Worm (Caenorhabditis elegans) whole organism, L4 larva: Measurements from ENCODE around the gene C35B1.5.

Source experiments
- F10B5.3 ChIP-seq: sonication (generic microtip); optimal IDR thresholded peaks from 2 replicates; lab custom pipeline; 2016; ENCODE audit warnings: mild to moderate bottlenecking, missing genetic modification characterization, missing compliant biosample characterization
- F37D6.2 ChIP-seq: sonication (generic microtip); optimal IDR thresholded peaks from 2 replicates; lab custom pipeline; 2016; ENCODE audit warnings: mild to moderate bottlenecking, missing genetic modification characterization, missing compliant biosample characterization
- T20F7.1 ChIP-seq: fragments of 200-800 bp; sonication (Bioruptor generic); optimal IDR thresholded peaks from 2 replicates; lab custom pipeline; 2018; ENCODE audit warnings: mild to moderate bottlenecking, missing genetic modification characterization, missing compliant biosample characterization
- T26A8.4 ChIP-seq: fragments of 200-800 bp; sonication (Bioruptor generic); IDR thresholded peaks from 2 replicates; pipeline ENCODE4 v1.3.6; 2022; ENCODE audit warnings: missing genetic modification characterization, missing compliant biosample characterization
- ZK337.2 ChIP-seq: fragments of 200-800 bp; sonication (Bioruptor generic); IDR thresholded peaks from 2 replicates; pipeline ENCODE4 v1.3.6; 2022; ENCODE audit warnings: missing genetic modification reagents, missing genetic modification characterization, missing compliant biosample characterization
- aha-1 ChIP-seq: fragments of 150-350 bp; peaks from one replicate; lab custom pipeline; 2014; ENCODE audit warnings: missing biosample characterization, missing genetic modification characterization
- ama-1 ChIP-seq: fragments of 150-350 bp; optimal IDR thresholded peaks from 2 replicates; lab custom pipeline; 2014; ENCODE audit warnings: inconsistent platforms, mixed read lengths
- ceh-28 ChIP-seq: fragments of 150-350 bp; optimal IDR thresholded peaks from 2 replicates; lab custom pipeline; 2014; ENCODE audit warnings: missing biosample characterization, missing genetic modification reagents, missing genetic modification characterization
- ceh-32 ChIP-seq: sonication (generic microtip); optimal IDR thresholded peaks from 2 replicates; lab custom pipeline; 2016; ENCODE audit warnings: mild to moderate bottlenecking, missing genetic modification characterization, missing compliant biosample characterization; ENCODE audit not compliant: poor library complexity
- ceh-44 ChIP-seq: fragments of 200-800 bp; sonication (Bioruptor generic); IDR thresholded peaks from 2 replicates; pipeline ENCODE4 v1.3.6; 2022; ENCODE audit warnings: missing genetic modification reagents, missing genetic modification characterization, missing compliant biosample characterization
- ceh-62 ChIP-seq: sonication (generic microtip); optimal IDR thresholded peaks from 2 replicates; lab custom pipeline; 2017; ENCODE audit warnings: missing biosample characterization, missing genetic modification characterization
- cey-2 ChIP-seq: sonication (generic microtip); optimal IDR thresholded peaks from 3 replicates; lab custom pipeline; 2017; ENCODE audit warnings: missing genetic modification characterization, mild to moderate bottlenecking, missing compliant biosample characterization, antibody characterized with exemption, borderline replicate concordance; ENCODE audit not compliant: insufficient read depth
- ctbp-1 ChIP-seq: fragments of 200-800 bp; sonication (Bioruptor generic); IDR thresholded peaks from 2 replicates; pipeline ENCODE4 v1.3.6; 2022; ENCODE audit warnings: missing genetic modification reagents, missing genetic modification characterization, missing compliant biosample characterization
- daf-8 ChIP-seq: fragments of 200-800 bp; sonication (Bioruptor generic); IDR thresholded peaks from 2 replicates; pipeline ENCODE4 v1.3.6; 2022; ENCODE audit warnings: missing genetic modification characterization, missing compliant biosample characterization
- dmd-6 ChIP-seq: fragments of 200-800 bp; sonication (Bioruptor generic); IDR thresholded peaks from 2 replicates; pipeline ENCODE4 v1.3.6; 2022; ENCODE audit warnings: missing genetic modification reagents, missing genetic modification characterization, missing compliant biosample characterization
- dmd-8 ChIP-seq: fragments of 200-800 bp; sonication (Bioruptor generic); IDR thresholded peaks from 2 replicates; pipeline ENCODE4 v1.3.6; 2022; ENCODE audit warnings: missing genetic modification characterization, missing compliant biosample characterization
- dmd-9 ChIP-seq: fragments of 200-800 bp; sonication (Bioruptor generic); IDR thresholded peaks from 2 replicates; pipeline ENCODE4 v1.3.6; 2022; ENCODE audit warnings: missing genetic modification reagents, missing genetic modification characterization, missing compliant biosample characterization
- dve-1 ChIP-seq: sonication (generic microtip); optimal IDR thresholded peaks from 2 replicates; lab custom pipeline; 2017; ENCODE audit warnings: antibody characterized with exemption, mild to moderate bottlenecking, missing genetic modification characterization, missing compliant biosample characterization; ENCODE audit not compliant: insufficient read depth
- egl-43 ChIP-seq: fragments of 200-800 bp; sonication (Bioruptor generic); IDR thresholded peaks from 2 replicates; pipeline ENCODE4 v1.3.6; 2022; ENCODE audit warnings: missing genetic modification reagents, missing genetic modification characterization, missing compliant biosample characterization
- fos-1 ChIP-seq: fragments of 150-350 bp; optimal IDR thresholded peaks from 2 replicates; lab custom pipeline; 2014; ENCODE audit warnings: missing biosample characterization, missing genetic modification characterization
- hmg-1.1 ChIP-seq: fragments of 200-800 bp; sonication (Bioruptor generic); IDR thresholded peaks from 2 replicates; pipeline ENCODE4 v1.3.6; 2022; ENCODE audit warnings: missing genetic modification reagents, missing genetic modification characterization, missing compliant biosample characterization
- jun-1 ChIP-seq: fragments of 150-350 bp; optimal IDR thresholded peaks from 2 replicates; lab custom pipeline; 2014; ENCODE audit warnings: missing biosample characterization, missing genetic modification reagents, missing genetic modification characterization
- lin-1 ChIP-seq: fragments of 200-800 bp; sonication (Bioruptor generic); IDR thresholded peaks from 2 replicates; pipeline ENCODE4 v1.3.6; 2022; ENCODE audit warnings: missing genetic modification reagents, missing genetic modification characterization, missing compliant biosample characterization
- lin-15B ChIP-seq: fragments of 150-350 bp; sonication (generic microtip); optimal IDR thresholded peaks from 3 replicates; lab custom pipeline; 2014; ENCODE audit warnings: missing biosample characterization, missing genetic modification characterization
- lir-3 ChIP-seq: sonication (generic microtip); optimal IDR thresholded peaks from 2 replicates; lab custom pipeline; 2016; ENCODE audit warnings: mild to moderate bottlenecking, missing genetic modification characterization, missing compliant biosample characterization
- madf-5 ChIP-seq, 2 experiments: fragments of 200-800 bp; sonication (Bioruptor generic); IDR thresholded peaks; 2 replicates each; pipeline ENCODE4 v1.3.6; 2022; ENCODE audit warnings: missing compliant biosample characterization in 2 of 2, missing genetic modification characterization in 2 of 2
- madf-9 ChIP-seq: fragments of 200-800 bp; sonication (Bioruptor generic); conservative IDR thresholded peaks from 2 replicates; pipeline ENCODE4 v1.3.6; 2022; ENCODE audit warnings: missing genetic modification reagents, missing genetic modification characterization, missing compliant biosample characterization
- mdl-1 ChIP-seq, 2 experiments: fragments of 150-350 bp in 1 of 2; sonication (generic microtip) in 1 of 2; optimal IDR thresholded peaks; 2 replicates each; lab custom pipeline; 2014 to 2017; ENCODE audit warnings: missing biosample characterization in 2 of 2, missing genetic modification characterization in 2 of 2
- mep-1 ChIP-seq: fragments of 150-350 bp; sonication (generic microtip); optimal IDR thresholded peaks from 3 replicates; lab custom pipeline; 2014; ENCODE audit warnings: missing biosample characterization, missing genetic modification characterization
- mxl-2 ChIP-seq: fragments of 200-800 bp; sonication (Bioruptor generic); conservative IDR thresholded peaks from 2 replicates; pipeline ENCODE4 v1.3.6; 2022; ENCODE audit warnings: missing genetic modification reagents, missing genetic modification characterization, missing compliant biosample characterization
- nhr-10 ChIP-seq: fragments of 150-350 bp; optimal IDR thresholded peaks from 2 replicates; lab custom pipeline; 2014; ENCODE audit warnings: missing biosample characterization, missing genetic modification characterization
- nhr-111 ChIP-seq: fragments of 200-800 bp; sonication (Bioruptor generic); optimal IDR thresholded peaks from 2 replicates; lab custom pipeline; 2018; ENCODE audit warnings: mild to moderate bottlenecking, missing genetic modification characterization, missing compliant biosample characterization
- nhr-25 ChIP-seq: sonication (generic microtip); optimal IDR thresholded peaks from 2 replicates; lab custom pipeline; 2017; ENCODE audit warnings: missing genetic modification characterization, mild to moderate bottlenecking, missing compliant biosample characterization, antibody characterized with exemption, moderate library complexity, borderline replicate concordance; ENCODE audit not compliant: insufficient read depth
- nhr-48 ChIP-seq: sonication (generic microtip); optimal IDR thresholded peaks from 2 replicates; lab custom pipeline; 2016; ENCODE audit warnings: mild to moderate bottlenecking, missing genetic modification characterization, missing compliant biosample characterization
- nhr-76 ChIP-seq: fragments of 150-350 bp; optimal IDR thresholded peaks from 2 replicates; lab custom pipeline; 2014; ENCODE audit warnings: missing biosample characterization, missing genetic modification characterization
- nhr-77 ChIP-seq: fragments of 150-350 bp; optimal IDR thresholded peaks from 2 replicates; lab custom pipeline; 2014; ENCODE audit warnings: missing biosample characterization, missing genetic modification characterization
- pha-4 ChIP-seq, 2 experiments: fragments of 150-350 bp in 1 of 2; fragments of 200-800 bp in 1 of 2; sonication (Bioruptor generic) in 1 of 2; IDR thresholded peaks in 1 of 2; optimal IDR thresholded peaks in 1 of 2; 2 replicates each; pipeline versions ENCODE4 v1.3.6 to Lab custom; 2014 to 2022; ENCODE audit warnings: missing genetic modification characterization in 2 of 2, missing genetic modification reagents in 2 of 2, missing biosample characterization in 1 of 2, missing compliant biosample characterization in 1 of 2
- pqm-1 ChIP-seq: sonication (generic microtip); optimal IDR thresholded peaks from 2 replicates; lab custom pipeline; 2017; ENCODE audit warnings: missing biosample characterization, missing genetic modification characterization
- sdz-12 ChIP-seq: fragments of 200-800 bp; sonication (Bioruptor generic); optimal IDR thresholded peaks from 2 replicates; lab custom pipeline; 2018; ENCODE audit warnings: mild to moderate bottlenecking, missing genetic modification characterization, missing compliant biosample characterization
- set-16 ChIP-seq: fragments of 200-800 bp; sonication (Bioruptor generic); IDR thresholded peaks from 2 replicates; pipeline ENCODE4 v1.3.6; 2022; ENCODE audit warnings: missing genetic modification reagents, missing genetic modification characterization, missing compliant biosample characterization
- spr-1 ChIP-seq: sonication (generic microtip); optimal IDR thresholded peaks from 2 replicates; lab custom pipeline; 2016; ENCODE audit warnings: mild to moderate bottlenecking, missing genetic modification characterization, missing compliant biosample characterization
- spr-3 ChIP-seq: fragments of 200-800 bp; sonication (Bioruptor generic); optimal IDR thresholded peaks from 2 replicates; lab custom pipeline; 2018; ENCODE audit warnings: mild to moderate bottlenecking, missing genetic modification characterization, missing compliant biosample characterization
- tag-97 ChIP-seq: fragments of 200-800 bp; sonication (Bioruptor generic); IDR thresholded peaks from 2 replicates; pipeline ENCODE4 v1.3.6; 2022; ENCODE audit warnings: missing genetic modification characterization, missing compliant biosample characterization
- tra-1 ChIP-seq: fragments of 200-800 bp; sonication (Bioruptor generic); IDR thresholded peaks from 2 replicates; pipeline ENCODE4 v1.3.6; 2022; ENCODE audit warnings: missing genetic modification reagents, missing genetic modification characterization, missing compliant biosample characterization
- unc-62 ChIP-seq, 3 experiments: fragments of 150-350 bp in 1 of 3; sonication (generic microtip); optimal IDR thresholded peaks in 2 of 3; peaks in 1 of 3; 1 replicate in 1 of 3; 2 replicates in 2 of 3; lab custom pipeline; 2014 to 2017; ENCODE audit warnings: missing biosample characterization in 3 of 3, missing genetic modification characterization in 3 of 3, missing genetic modification reagents in 3 of 3, missing genotype in 1 of 3
- zfp-3 ChIP-seq: fragments of 200-800 bp; sonication (Bioruptor generic); conservative IDR thresholded peaks from 2 replicates; pipeline ENCODE4 v1.3.6; 2022; ENCODE audit warnings: missing genetic modification reagents, missing genetic modification characterization, missing compliant biosample characterization
- zip-2 ChIP-seq: fragments of 150-350 bp; optimal IDR thresholded peaks from 2 replicates; lab custom pipeline; 2014; ENCODE audit warnings: missing biosample characterization, missing genetic modification characterization
- ztf-11 ChIP-seq: fragments of 150-350 bp; optimal IDR thresholded peaks from 2 replicates; lab custom pipeline; 2014; ENCODE audit warnings: missing biosample characterization, missing genetic modification characterization
- ztf-7 ChIP-seq: fragments of 150-350 bp; optimal IDR thresholded peaks from 2 replicates; lab custom pipeline; 2014; ENCODE audit warnings: missing biosample characterization, missing genetic modification characterization

C35B1.5 gene

DNA sequence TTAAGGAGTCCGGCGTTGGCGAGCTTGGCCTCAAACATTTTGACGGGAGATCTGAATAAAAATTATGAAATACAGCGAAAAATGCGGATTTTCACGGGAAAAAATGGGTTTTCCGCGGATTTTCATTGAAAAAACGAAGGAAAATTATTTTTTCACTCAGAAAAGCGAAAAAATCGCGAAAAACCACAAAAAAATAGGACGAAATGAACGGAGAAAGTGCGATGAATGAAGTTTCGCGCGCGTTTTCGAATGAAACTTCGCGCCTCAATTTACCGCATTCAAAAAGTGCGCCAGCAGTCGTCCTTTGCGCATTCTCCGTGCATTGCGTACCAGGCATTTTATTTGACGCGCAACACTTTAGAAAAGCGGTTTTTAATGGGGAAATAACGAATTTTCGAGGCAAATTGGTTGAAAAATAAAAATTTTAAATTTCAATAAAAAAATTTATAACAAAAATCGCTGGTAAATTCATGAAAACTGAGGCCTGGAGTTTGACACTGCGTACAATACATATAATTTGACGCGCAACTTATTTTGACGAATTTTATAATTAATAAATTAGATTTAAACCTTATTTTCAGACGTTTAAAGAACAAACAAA lies 34.5 kb downstream of the C35B1.5 start, which contains the start of gene pcn-1 (continued):
- peak; percentile 69 for TF ChIP-seq nhr-25 (tag; lab: Kevin White, UChicago)
- 0 out of 2 replicates have a peak, but pooled peaks have one; percentile 35 for TF ChIP-seq dmd-8 (GFP tag; lab: Robert Waterston, UW)
- TF ChIP-seq unc-62 (GFP tag; optimal IDR thresholded peaks at IDR 0.05 in 1 of 2; lab: Kevin White, UChicago), result peak in 1 of 2 experiments; percentile 97
- no peak for TF ChIP-seq unc-62 (tag; optimal IDR thresholded peaks at IDR 0.05; lab: Kevin White, UChicago)
- TF ChIP-seq ztf-7 (tag; lab: Kevin White, UChicago), result peak; percentile 78
- TF ChIP-seq ceh-62 (tag; lab: Kevin White, UChicago), result no peak
- no peak for TF ChIP-seq sdz-12 (GFP tag; lab: Kevin White, UChicago)
- TF ChIP-seq dve-1 (tag; lab: Kevin White, UChicago), result peak; percentile 96
- TF ChIP-seq hmg-1.1 (GFP tag; lab: Robert Waterston, UW), result peak; percentile 92
- TF ChIP-seq fos-1 (tag; lab: Kevin White, UChicago), result no peak
- no peak for TF ChIP-seq tag-97 (GFP tag; lab: Robert Waterston, UW)
- no peak for TF ChIP-seq daf-8 (GFP tag; lab: Robert Waterston, UW)
- peak; percentile 70 for TF ChIP-seq ama-1 (lab: Kevin White, UChicago)
- TF ChIP-seq mep-1 (tag; lab: Kevin White, UChicago), result peak; percentile 93
- TF ChIP-seq madf-9 (GFP tag; lab: Robert Waterston, UW), result peak; percentile 86
- peak in 1 of 2 experiments; percentile 12 for TF ChIP-seq mdl-1 (tag; optimal IDR thresholded peaks at IDR 0.05; lab: Kevin White, UChicago)
- peak; percentile 94 for TF ChIP-seq zfp-3 (GFP tag; lab: Robert Waterston, UW)
- TF ChIP-seq pqm-1 (tag; lab: Kevin White, UChicago), result no peak
- peak; percentile 48; the same call in 1 of the 2 replicates for TF ChIP-seq set-16
- TF ChIP-seq ceh-44 (GFP tag; lab: Robert Waterston, UW), result peak; percentile 65; the same call in 1 of the 2 replicates
- peak; percentile 85 for TF ChIP-seq egl-43 (GFP tag; lab: Robert Waterston, UW)
- peak; percentile 49 for TF ChIP-seq lin-15B (tag; lab: Kevin White, UChicago)
- no peak for TF ChIP-seq cey-2 (tag; lab: Kevin White, UChicago)
- no peak for TF ChIP-seq ceh-28 (tag; lab: Kevin White, UChicago)
- peak; percentile 87 for TF ChIP-seq F10B5.3 (tag; lab: Kevin White, UChicago)
- peak; percentile 53 for TF ChIP-seq lir-3 (tag; lab: Kevin White, UChicago)
- peak; percentile 94 for TF ChIP-seq F37D6.2 (tag; lab: Kevin White, UChicago)
- TF ChIP-seq T26A8.4 (GFP tag; lab: Robert Waterston, UW), result peak; percentile 93
- TF ChIP-seq lin-1 (GFP tag; lab: Robert Waterston, UW), result peak; percentile 71
- TF ChIP-seq T20F7.1, result no peak
- peak; percentile 85 for TF ChIP-seq jun-1 (tag; lab: Kevin White, UChicago)
- TF ChIP-seq nhr-10 (tag; lab: Kevin White, UChicago), result no peak
- TF ChIP-seq aha-1, result peak; percentile 95
- TF ChIP-seq zip-2 (tag; lab: Kevin White, UChicago), result peak; percentile 62
- TF ChIP-seq ceh-32, result peak; percentile 49
- TF ChIP-seq dmd-6 (GFP tag; lab: Robert Waterston, UW), result peak; percentile 93
- TF ChIP-seq spr-1 (tag; lab: Kevin White, UChicago), result peak; percentile 93
- TF ChIP-seq spr-3 (GFP tag; lab: Kevin White, UChicago), result peak; percentile 92
- peak; percentile 67 for TF ChIP-seq ZK337.2 (GFP tag; lab: Robert Waterston, UW)
- peak; percentile 84 for TF ChIP-seq mxl-2 (GFP tag; lab: Robert Waterston, UW)
- TF ChIP-seq pha-4 (GFP tag; IDR thresholded peaks at IDR 0.05; lab: Robert Waterston, UW), result peak; percentile 94
- TF ChIP-seq pha-4 (tag; optimal IDR thresholded peaks at IDR 0.05; lab: Kevin White, UChicago), result no peak
- TF ChIP-seq nhr-111 (GFP tag; lab: Kevin White, UChicago), result peak; percentile 57
- TF ChIP-seq ztf-11, result no peak
- TF ChIP-seq ctbp-1 (GFP tag; lab: Robert Waterston, UW), result peak; percentile 82
- TF ChIP-seq dmd-9 (GFP tag; lab: Robert Waterston, UW), result peak; percentile 90
- TF ChIP-seq madf-5 (GFP tag; IDR thresholded peaks at IDR 0.05; lab: Robert Waterston, UW), result no peak
- peak; percentile 86 for TF ChIP-seq nhr-48 (tag; lab: Kevin White, UChicago)
- TF ChIP-seq nhr-76 (tag; lab: Kevin White, UChicago), result peak; percentile 56
- peak; percentile 86 for TF ChIP-seq tra-1 (GFP tag; lab: Robert Waterston, UW)
- peak; percentile 89 for TF ChIP-seq nhr-77 (tag; lab: Kevin White, UChicago)
